Worm (Caenorhabditis elegans) whole organism, L2 larva: ENCODE data around the gene famk-1.

Source experiments
- C34F6.9 ChIP-seq: fragments of 150-350 bp; optimal IDR thresholded peaks from 2 replicates; lab custom pipeline; 2014; ENCODE audit warnings: missing biosample characterization, missing genetic modification characterization
- F13H6.1 ChIP-seq: sonication (generic microtip); optimal IDR thresholded peaks from 2 replicates; lab custom pipeline; 2016; ENCODE audit warnings: missing genetic modification characterization, missing compliant biosample characterization
- R02D3.7 ChIP-seq: fragments of 150-350 bp; optimal IDR thresholded peaks from 2 replicates; lab custom pipeline; 2014; ENCODE audit warnings: missing biosample characterization, missing genetic modification characterization
- Y55F3AM.14 ChIP-seq: fragments of 200-800 bp; sonication (Bioruptor generic); optimal IDR thresholded peaks from 2 replicates; lab custom pipeline; 2018; ENCODE audit warnings: mild to moderate bottlenecking, missing genetic modification characterization, missing compliant biosample characterization
- alr-1 ChIP-seq: fragments of 150-350 bp; optimal IDR thresholded peaks from 2 replicates; lab custom pipeline; 2014; ENCODE audit warnings: missing biosample characterization, missing genetic modification characterization
- ama-1 ChIP-seq: fragments of 150-350 bp; optimal IDR thresholded peaks from 2 replicates; lab custom pipeline; 2018; ENCODE audit warnings: inconsistent platforms
- blmp-1 ChIP-seq: sonication (generic microtip); optimal IDR thresholded peaks from 2 replicates; lab custom pipeline; 2017; ENCODE audit warnings: missing genetic modification characterization, mild to moderate bottlenecking, missing compliant biosample characterization, antibody characterized with exemption, moderate library complexity; ENCODE audit not compliant: insufficient read depth
- ceh-16 ChIP-seq: fragments of 150-350 bp; optimal IDR thresholded peaks from 2 replicates; lab custom pipeline; 2014; ENCODE audit warnings: missing biosample characterization, missing genetic modification characterization
- ceh-82 ChIP-seq: fragments of 150-350 bp; optimal IDR thresholded peaks from 2 replicates; lab custom pipeline; 2014; ENCODE audit warnings: missing biosample characterization, missing genetic modification characterization
- crh-2 ChIP-seq: sonication (generic microtip); optimal IDR thresholded peaks from 2 replicates; lab custom pipeline; 2017; ENCODE audit warnings: missing biosample characterization, missing genetic modification characterization
- dmd-4 ChIP-seq: sonication (generic microtip); optimal IDR thresholded peaks from 2 replicates; lab custom pipeline; 2017; ENCODE audit warnings: missing biosample characterization, missing genetic modification characterization
- egl-27 ChIP-seq: sonication (generic microtip); optimal IDR thresholded peaks from 3 replicates; lab custom pipeline; 2017; ENCODE audit warnings: missing biosample characterization, missing genetic modification reagents, missing genetic modification characterization
- elt-1 ChIP-seq: fragments of 150-350 bp; optimal IDR thresholded peaks from 2 replicates; lab custom pipeline; 2014; ENCODE audit warnings: missing biosample characterization, missing genetic modification characterization
- elt-3 ChIP-seq: sonication (generic microtip); optimal IDR thresholded peaks from 2 replicates; lab custom pipeline; 2017; ENCODE audit warnings: missing biosample characterization, missing genetic modification characterization
- fos-1 ChIP-seq: fragments of 150-350 bp; optimal IDR thresholded peaks from 2 replicates; lab custom pipeline; 2014; ENCODE audit warnings: missing biosample characterization, missing genetic modification characterization
- gmeb-1 ChIP-seq: fragments of 150-350 bp; optimal IDR thresholded peaks from 2 replicates; lab custom pipeline; 2014; ENCODE audit warnings: missing biosample characterization, missing genetic modification characterization
- lin-39 ChIP-seq: fragments of 150-350 bp; optimal IDR thresholded peaks from 2 replicates; lab custom pipeline; 2014; ENCODE audit warnings: missing biosample characterization, missing genetic modification reagents, missing genetic modification characterization
- lsy-2 ChIP-seq, 2 experiments: fragments of 150-350 bp in 1 of 2; sonication (generic microtip) in 1 of 2; optimal IDR thresholded peaks; 2 replicates each; lab custom pipeline; 2014 to 2017; ENCODE audit warnings: missing biosample characterization in 2 of 2, missing genetic modification characterization in 2 of 2
- mab-5 ChIP-seq: fragments of 150-350 bp; optimal IDR thresholded peaks from 2 replicates; lab custom pipeline; 2014; ENCODE audit warnings: missing biosample characterization, missing genetic modification characterization
- mbf-1 ChIP-seq: sonication (generic microtip); optimal IDR thresholded peaks from 2 replicates; lab custom pipeline; 2017; ENCODE audit warnings: missing biosample characterization, missing genetic modification characterization
- mdl-1 ChIP-seq, 2 experiments: fragments of 150-350 bp in 1 of 2; sonication (generic microtip) in 1 of 2; optimal IDR thresholded peaks; 2 replicates each; lab custom pipeline; 2017; ENCODE audit warnings: missing biosample characterization in 2 of 2, missing genetic modification characterization in 2 of 2
- nhr-10 ChIP-seq: sonication (generic microtip); optimal IDR thresholded peaks from 2 replicates; lab custom pipeline; 2017; ENCODE audit warnings: missing biosample characterization, missing genetic modification characterization
- nhr-11 ChIP-seq: fragments of 150-350 bp; optimal IDR thresholded peaks from 2 replicates; lab custom pipeline; 2014; ENCODE audit warnings: missing biosample characterization, missing genetic modification characterization
- nhr-21 ChIP-seq: fragments of 150-350 bp; optimal IDR thresholded peaks from 2 replicates; lab custom pipeline; 2014; ENCODE audit warnings: missing biosample characterization, missing genetic modification characterization
- nhr-23 ChIP-seq: fragments of 150-350 bp; optimal IDR thresholded peaks from 2 replicates; lab custom pipeline; 2014; ENCODE audit warnings: missing biosample characterization, missing genetic modification reagents, missing genetic modification characterization
- nhr-237 ChIP-seq: fragments of 150-350 bp; optimal IDR thresholded peaks from 2 replicates; lab custom pipeline; 2014; ENCODE audit warnings: missing biosample characterization, missing genetic modification characterization
- nhr-6 ChIP-seq: fragments of 150-350 bp; optimal IDR thresholded peaks from 2 replicates; lab custom pipeline; 2014; ENCODE audit warnings: missing biosample characterization, missing genetic modification characterization
- nhr-77 ChIP-seq: fragments of 150-350 bp; optimal IDR thresholded peaks from 2 replicates; lab custom pipeline; 2014; ENCODE audit warnings: missing biosample characterization, missing genetic modification characterization
- sem-4 ChIP-seq: fragments of 150-350 bp; optimal IDR thresholded peaks from 2 replicates; lab custom pipeline; 2014; ENCODE audit warnings: missing biosample characterization, missing genetic modification reagents, missing genetic modification characterization
- skn-1 ChIP-seq: sonication (generic microtip); optimal IDR thresholded peaks from 2 replicates; lab custom pipeline; 2017; ENCODE audit warnings: missing biosample characterization, missing genetic modification characterization
- sma-3 ChIP-seq: sonication (generic microtip); optimal IDR thresholded peaks from 2 replicates; lab custom pipeline; 2016; ENCODE audit warnings: missing genetic modification reagents, missing genetic modification characterization, missing compliant biosample characterization
- sma-9 ChIP-seq, 2 experiments: fragments of 150-350 bp in 1 of 2; sonication (generic microtip) in 1 of 2; optimal IDR thresholded peaks; 2 replicates each; lab custom pipeline; 2014 to 2016; ENCODE audit warnings: missing genetic modification characterization in 2 of 2, mild to moderate bottlenecking in 1 of 2, missing biosample characterization in 1 of 2, missing compliant biosample characterization in 1 of 2, missing genetic modification reagents in 1 of 2, moderate library complexity in 1 of 2
- unc-55 ChIP-seq: fragments of 150-350 bp; sonication (generic microtip); optimal IDR thresholded peaks from 3 replicates; lab custom pipeline; 2014; ENCODE audit warnings: missing biosample characterization, missing genetic modification reagents, missing genetic modification characterization
- unc-62 ChIP-seq: fragments of 150-350 bp; optimal IDR thresholded peaks from 2 replicates; lab custom pipeline; 2014; ENCODE audit warnings: missing biosample characterization, missing genetic modification reagents, missing genetic modification characterization
- zag-1 ChIP-seq: fragments of 150-350 bp; optimal IDR thresholded peaks from 2 replicates; lab custom pipeline; 2014; ENCODE audit warnings: missing biosample characterization, missing genetic modification characterization
- ztf-1 ChIP-seq: fragments of 200-800 bp; sonication (Bioruptor generic); conservative IDR thresholded peaks from 2 replicates; pipeline ENCODE4 v1.3.6; 2022; ENCODE audit warnings: missing genetic modification characterization, missing compliant biosample characterization
- ztf-11 ChIP-seq: sonication (generic microtip); optimal IDR thresholded peaks from 2 replicates; lab custom pipeline; 2017; ENCODE audit warnings: missing biosample characterization, missing genetic modification characterization
- ztf-4 ChIP-seq: fragments of 150-350 bp; optimal IDR thresholded peaks from 2 replicates; lab custom pipeline; 2014; ENCODE audit warnings: missing biosample characterization, missing genetic modification characterization

famk-1 gene

ce11 chrX:15200720-15201119, 12.3 kb downstream of the famk-1 start (continued):
- TF ChIP-seq elt-3 (tag; lab: Kevin White, UChicago) (no peak), unc-62 (GFP tag; lab: Kevin White, UChicago) (no peak), sma-3 (peak; percentile 66), ztf-1 (GFP tag; lab: Robert Waterston, UW) (no peak), ama-1 (lab: Kevin White, UChicago) (no peak), ceh-82 (no peak), unc-55 (peak; percentile 65), nhr-11 (tag; lab: Kevin White, UChicago) (no peak), mbf-1 (tag; lab: Kevin White, UChicago) (no peak), R02D3.7 (tag; lab: Kevin White, UChicago) (no peak), nhr-77 (tag; lab: Kevin White, UChicago) (peak; percentile 15), mab-5 (tag; lab: Kevin White, UChicago) (no peak), nhr-6 (tag; lab: Kevin White, UChicago) (no peak), nhr-10 (tag; lab: Kevin White, UChicago) (no peak), dmd-4 (no peak), F13H6.1 (tag; lab: Kevin White, UChicago) (peak; percentile 39), lsy-2 (tag; optimal IDR thresholded peaks at IDR 0.05; lab: Kevin White, UChicago) (peak in 1 of 2 experiments; percentile 61), elt-1 (no peak), C34F6.9 (tag; lab: Kevin White, UChicago) (no peak), nhr-21 (peak; percentile 66), gmeb-1 (tag; lab: Kevin White, UChicago) (peak; percentile 59), mdl-1 (tag; optimal IDR thresholded peaks at IDR 0.05; lab: Kevin White, UChicago) (no peak), Y55F3AM.14 (GFP tag; lab: Kevin White, UChicago) (peak; percentile 48), ztf-4 (no peak)

ce11 chrX:15200146-15200545, 12.9 kb downstream of the famk-1 start:
- no peak for TF ChIP-seq ztf-4
- no peak for TF ChIP-seq mbf-1 (tag; lab: Kevin White, UChicago)
- no peak for TF ChIP-seq mdl-1 (tag; optimal IDR thresholded peaks at IDR 0.05; lab: Kevin White, UChicago)
- no peak for TF ChIP-seq blmp-1
- no peak for TF ChIP-seq lin-39 (tag; lab: Kevin White, UChicago)
- TF ChIP-seq alr-1 (tag; lab: Kevin White, UChicago): no peak
- TF ChIP-seq nhr-11 (tag; lab: Kevin White, UChicago): no peak
- no peak for TF ChIP-seq elt-1
- TF ChIP-seq ceh-16 (tag; lab: Kevin White, UChicago): no peak
- no peak for TF ChIP-seq ztf-1 (GFP tag; lab: Robert Waterston, UW)
- TF ChIP-seq gmeb-1 (tag; lab: Kevin White, UChicago): no peak
- TF ChIP-seq nhr-23: no peak
- no peak for TF ChIP-seq nhr-21
- no peak for TF ChIP-seq C34F6.9 (tag; lab: Kevin White, UChicago)

ce11 chrX:15199052-15199451, 14.0 kb downstream of the famk-1 start, which contains the start of gene snt-7:
TSS of gene snt-7 (minus strand) at chrX:15199152.
- TF ChIP-seq blmp-1: no peak
- no peak for TF ChIP-seq zag-1
- TF ChIP-seq mbf-1 (tag; lab: Kevin White, UChicago): no peak
- TF ChIP-seq nhr-237: no peak
- no peak for TF ChIP-seq Y55F3AM.14 (GFP tag; lab: Kevin White, UChicago)
- no peak for TF ChIP-seq skn-1 (tag; lab: Kevin White, UChicago)
- no peak for TF ChIP-seq nhr-21
- no peak for TF ChIP-seq ceh-16 (tag; lab: Kevin White, UChicago)
- TF ChIP-seq sem-4: no peak
- TF ChIP-seq nhr-6 (tag; lab: Kevin White, UChicago): no peak

- peak; percentile 22 for TF ChIP-seq sma-9 (GFP tag; optimal IDR thresholded peaks at IDR 0.05; lab: Kevin White, UChicago)
- no peak for TF ChIP-seq sma-9 (tag; optimal IDR thresholded peaks at IDR 0.05; lab: Kevin White, UChicago)
- no peak for TF ChIP-seq sma-3
Observed at ce11 chrX:15194283-15194682, 18.8 kb downstream of the famk-1 start, which contains the start of gene phat-6. TSS of gene phat-6 (minus strand) at chrX:15194383.

- no peak for TF ChIP-seq ceh-16 (tag; lab: Kevin White, UChicago)
- TF ChIP-seq ztf-11: no peak
- TF ChIP-seq C34F6.9 (tag; lab: Kevin White, UChicago): no peak
- TF ChIP-seq lin-39 (tag; lab: Kevin White, UChicago): no peak
- no peak for TF ChIP-seq lsy-2 (tag; optimal IDR thresholded peaks at IDR 0.05; lab: Kevin White, UChicago)
- TF ChIP-seq sma-3: no peak
- TF ChIP-seq mbf-1 (tag; lab: Kevin White, UChicago): no peak
- TF ChIP-seq crh-2 (tag; lab: Kevin White, UChicago): peak; percentile 14
- TF ChIP-seq egl-27 (tag; lab: Kevin White, UChicago): no peak
- peak; percentile 61 for TF ChIP-seq unc-55
- peak; percentile 8 for TF ChIP-seq sma-9 (GFP tag; optimal IDR thresholded peaks at IDR 0.05; lab: Kevin White, UChicago)
- no peak for TF ChIP-seq sma-9 (tag; optimal IDR thresholded peaks at IDR 0.05; lab: Kevin White, UChicago)
- no peak for TF ChIP-seq nhr-10 (tag; lab: Kevin White, UChicago)
- TF ChIP-seq F13H6.1 (tag; lab: Kevin White, UChicago): peak; percentile 11
- no peak for TF ChIP-seq fos-1 (tag; lab: Kevin White, UChicago)
- TF ChIP-seq ztf-1 (GFP tag; lab: Robert Waterston, UW): no peak
Observed at ce11 chrX:15191370-15191769, 21.7 kb downstream of the famk-1 start.
